Fruit fly (Drosophila melanogaster): ENCODE results near the gene PIG-Wa.

DNA sequence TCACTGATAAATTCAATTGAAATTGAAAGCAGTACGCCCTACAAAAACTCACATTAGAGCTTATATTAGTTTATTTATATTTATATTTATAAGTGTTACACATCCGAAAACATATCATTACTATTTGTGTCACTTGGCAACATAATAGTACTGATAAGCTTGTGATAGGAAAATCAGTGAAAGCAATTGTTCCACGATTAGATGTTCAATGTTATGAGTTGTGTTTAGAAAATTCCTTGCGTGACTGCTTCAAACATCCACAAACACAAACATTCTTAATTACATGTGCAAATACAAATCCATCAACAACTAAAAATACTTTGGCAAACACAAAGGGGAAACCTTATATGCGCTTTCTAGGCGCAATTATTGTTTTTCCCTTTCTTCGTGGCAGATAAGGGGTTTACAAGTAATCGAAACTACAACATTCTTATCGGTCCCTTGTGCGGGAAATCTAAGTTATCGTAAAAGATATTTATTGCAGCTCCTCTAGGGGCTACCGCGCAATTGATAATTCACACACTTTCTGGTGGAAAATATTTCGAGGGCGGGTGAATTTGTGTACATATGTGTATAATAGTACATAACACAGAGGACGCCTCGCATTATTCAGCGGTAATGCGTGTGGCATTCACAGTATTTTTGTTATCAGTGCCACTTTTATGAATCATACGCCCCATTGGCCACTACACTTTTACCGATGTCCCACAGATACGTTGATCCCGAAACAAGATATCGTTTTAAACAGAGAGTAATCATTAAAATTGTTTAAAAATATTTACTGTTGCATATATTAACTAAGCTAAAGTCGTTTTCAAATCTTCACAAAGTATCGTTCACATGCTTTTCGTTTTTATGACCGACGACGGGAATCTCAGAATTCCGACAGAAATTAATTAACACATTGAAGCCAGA is 20.9 kb upstream of the PIG-Wa start:
- no peak for TF ChIP-seq CTCF (optimal IDR thresholded peaks at IDR 0.05)
- no peak for TF ChIP-seq CG8478 (optimal IDR thresholded peaks at IDR 0.05)

All from S2 (cell line).